Fruit fly (Drosophila melanogaster) S2 (cell line): Measurements from ENCODE around the gene Alh.

Source experiments
- CG8478 ChIP-seq: fragments of >200 bp; optimal IDR thresholded peaks from 2 replicates; lab custom pipeline; 2018
- CTCF ChIP-seq, 2 experiments: fragments of >200 bp; optimal IDR thresholded peaks; 2 replicates each; lab custom pipeline; 2018

The Alh gene

DNA sequence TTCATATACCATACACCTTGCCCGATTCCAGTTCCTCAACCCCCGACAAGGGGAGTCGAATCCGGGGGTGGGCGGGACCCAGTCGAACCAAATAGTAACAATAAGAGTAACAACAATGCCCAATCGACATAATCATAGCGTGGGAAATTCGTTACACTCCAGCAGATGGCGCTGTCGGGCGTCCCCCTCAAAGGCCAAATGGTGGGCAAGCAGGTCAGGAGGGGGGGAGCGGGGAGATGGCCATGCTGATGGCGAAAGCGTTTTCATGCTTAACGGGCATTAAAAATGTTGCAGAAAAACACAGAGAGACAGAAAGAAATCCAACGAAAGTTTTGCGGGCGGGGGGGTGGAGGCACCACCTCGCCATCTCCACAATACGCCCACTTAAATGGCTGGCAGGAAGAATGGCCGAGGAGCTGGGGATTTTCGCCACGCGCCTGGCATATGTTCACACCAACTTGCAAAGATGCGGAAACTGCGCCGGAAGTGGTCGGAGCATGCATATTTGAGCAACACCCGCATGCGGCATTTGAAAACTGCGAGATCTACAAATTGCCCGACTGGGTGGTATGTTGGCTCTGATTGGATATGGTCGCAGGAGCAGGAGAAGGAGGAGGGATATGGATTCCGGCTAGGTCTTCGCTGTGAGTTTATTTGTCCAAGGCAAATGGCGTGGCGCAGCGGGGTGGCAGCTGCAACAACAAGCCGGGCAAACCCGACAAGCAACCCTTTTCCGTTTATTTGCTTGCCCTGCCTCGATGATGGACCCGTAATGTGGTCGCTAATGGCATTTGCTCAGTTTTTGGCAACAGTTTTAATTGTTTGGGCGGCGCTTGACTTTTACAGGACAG, 15.4 kb upstream of the Alh start:
- TF ChIP-seq CTCF (optimal IDR thresholded peaks at IDR 0.05; lab: Kevin White, UChicago) (peak; percentile 58 to 72), CG8478 (lab: Kevin White, UChicago) (no peak)

DNA sequence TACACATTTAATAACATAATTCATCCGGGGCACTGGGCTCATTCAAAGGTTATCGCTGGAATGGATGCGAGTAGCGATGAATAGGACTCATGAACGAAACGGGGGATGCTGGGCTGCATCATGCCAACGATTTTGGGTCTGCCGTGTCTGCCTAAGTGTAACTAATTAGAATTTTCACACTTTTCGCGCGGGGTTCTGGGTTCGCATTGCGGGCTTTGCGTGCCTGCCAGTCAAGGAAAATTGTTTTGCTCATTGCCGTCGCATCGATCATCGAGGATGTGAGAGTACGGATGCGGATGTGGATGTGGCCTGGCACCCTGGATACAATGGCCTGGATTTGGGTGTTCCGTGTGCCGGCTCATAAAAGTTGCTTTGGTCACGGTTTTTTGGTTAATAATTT, 14.1 kb upstream of the Alh start:
- no peak for TF ChIP-seq CTCF (optimal IDR thresholded peaks at IDR 0.05; lab: Kevin White, UChicago)
- TF ChIP-seq CG8478 (lab: Kevin White, UChicago) = no peak

DNA sequence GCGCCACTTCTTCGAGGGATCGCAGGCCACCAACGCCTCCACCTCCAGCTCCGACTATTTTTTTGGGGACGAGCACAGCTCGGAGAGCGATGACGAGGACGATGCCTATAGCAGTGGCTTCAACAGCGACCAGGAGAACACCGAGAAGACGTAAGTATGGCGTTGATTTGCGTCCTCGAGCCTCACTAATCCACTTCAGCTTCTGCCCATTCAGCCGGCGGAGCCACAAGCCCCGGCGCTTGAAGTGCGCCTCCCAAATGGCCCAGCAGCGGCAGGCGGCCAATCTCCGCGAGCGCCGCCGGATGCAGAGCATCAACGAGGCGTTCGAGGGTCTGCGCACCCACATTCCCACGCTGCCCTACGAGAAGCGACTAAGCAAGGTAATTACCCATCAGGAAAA, 13.2 kb upstream of the Alh start:
- TF ChIP-seq CTCF (optimal IDR thresholded peaks at IDR 0.05; lab: Kevin White, UChicago) (no peak), CG8478 (lab: Kevin White, UChicago) (no peak)

dm6 chr3R:7135881-7136280, 11.9 kb upstream of the Alh start, which contains the start of gene Fer1:
Gene Fer1, plus strand, starts transcription at chr3R:7136206.
- TF ChIP-seq CG8478 (lab: Kevin White, UChicago) (no peak), CTCF (optimal IDR thresholded peaks at IDR 0.05; lab: Kevin White, UChicago) (no peak)

DNA sequence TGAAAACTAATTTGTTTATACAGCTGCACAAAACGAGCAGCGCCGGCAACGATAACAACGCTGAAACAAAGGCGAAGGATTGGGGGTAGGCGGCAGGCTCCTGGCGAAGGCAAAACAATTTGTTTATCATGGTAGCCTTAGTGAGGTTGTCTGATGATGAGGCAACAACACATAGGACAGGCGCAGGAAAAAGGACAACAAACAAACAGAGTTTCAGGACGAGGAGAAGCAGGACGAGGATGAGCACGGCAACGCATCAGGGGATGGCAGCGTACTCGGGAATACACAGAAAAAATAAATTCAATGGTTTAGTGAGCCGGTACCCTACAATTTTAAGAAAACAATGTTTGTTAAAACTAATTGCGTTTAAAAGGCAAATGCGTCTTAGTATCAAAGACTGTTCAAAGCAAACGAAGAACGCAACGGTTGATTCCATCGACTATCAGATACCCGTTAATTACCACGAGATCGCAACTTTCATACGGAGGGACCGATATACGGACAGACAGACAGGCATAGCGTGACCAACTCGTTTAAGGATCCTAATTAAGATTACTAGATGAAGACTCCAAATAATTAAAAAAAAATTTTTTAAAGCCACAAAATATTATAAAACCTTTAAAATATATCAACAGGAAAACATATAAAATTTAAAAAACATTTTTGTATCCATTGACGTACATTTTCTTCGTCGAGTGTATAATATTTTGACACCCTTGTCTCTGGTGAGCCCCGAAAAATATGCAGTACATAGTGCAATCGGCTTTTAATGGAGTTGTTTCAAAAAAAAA, 10.9 kb upstream of the Alh start:
- TF ChIP-seq CTCF (optimal IDR thresholded peaks at IDR 0.05; lab: Kevin White, UChicago) = no peak
- TF ChIP-seq CG8478 (lab: Kevin White, UChicago) = no peak

DNA sequence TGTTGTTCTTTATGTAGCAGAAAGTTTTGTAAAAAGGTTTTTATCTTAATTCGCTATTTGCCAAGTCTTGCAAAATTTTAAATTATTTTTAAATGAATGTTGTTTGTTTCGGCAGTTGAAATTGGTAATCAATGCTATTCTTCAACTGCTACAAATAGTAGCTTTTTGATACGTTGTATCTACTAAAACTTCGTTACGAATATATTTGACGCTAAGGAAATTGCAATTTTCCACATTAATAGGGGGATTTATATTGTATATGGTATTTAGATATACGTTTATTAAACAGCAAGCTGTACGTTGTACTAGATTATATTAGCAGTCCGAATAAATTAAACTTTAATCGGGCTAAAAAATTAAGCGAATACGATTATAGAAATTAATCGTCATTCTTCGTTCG, 7.3 kb upstream of the Alh start, which contains the start of gene CG31493:
TSS of gene CG31493 (plus strand) at position 301 of the 400 bp plus-strand sequence.
- TF ChIP-seq CTCF (optimal IDR thresholded peaks at IDR 0.05; lab: Kevin White, UChicago) = no peak
- TF ChIP-seq CG8478 (lab: Kevin White, UChicago) = no peak

DNA sequence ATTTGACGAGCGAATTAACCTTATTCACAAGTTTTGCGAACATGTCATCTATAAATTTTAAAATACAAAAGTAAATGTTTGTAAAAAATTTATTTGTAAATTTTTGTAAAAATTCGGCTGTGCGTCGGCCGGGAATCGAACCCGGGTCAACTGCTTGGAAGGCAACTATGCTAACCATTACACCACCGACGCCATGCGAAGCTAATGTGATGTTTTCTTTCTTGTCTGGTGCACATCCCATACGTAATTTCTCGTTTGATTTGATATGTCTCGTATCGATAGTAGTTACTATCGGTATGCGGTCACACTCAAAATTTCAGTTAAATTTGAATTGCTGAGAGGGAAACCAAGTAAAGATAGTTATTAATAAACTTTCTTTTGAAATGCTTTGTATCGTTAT, 6.8 kb upstream of the Alh start:
- no peak for TF ChIP-seq CTCF (optimal IDR thresholded peaks at IDR 0.05; lab: Kevin White, UChicago)
- no peak for TF ChIP-seq CG8478 (lab: Kevin White, UChicago)

DNA sequence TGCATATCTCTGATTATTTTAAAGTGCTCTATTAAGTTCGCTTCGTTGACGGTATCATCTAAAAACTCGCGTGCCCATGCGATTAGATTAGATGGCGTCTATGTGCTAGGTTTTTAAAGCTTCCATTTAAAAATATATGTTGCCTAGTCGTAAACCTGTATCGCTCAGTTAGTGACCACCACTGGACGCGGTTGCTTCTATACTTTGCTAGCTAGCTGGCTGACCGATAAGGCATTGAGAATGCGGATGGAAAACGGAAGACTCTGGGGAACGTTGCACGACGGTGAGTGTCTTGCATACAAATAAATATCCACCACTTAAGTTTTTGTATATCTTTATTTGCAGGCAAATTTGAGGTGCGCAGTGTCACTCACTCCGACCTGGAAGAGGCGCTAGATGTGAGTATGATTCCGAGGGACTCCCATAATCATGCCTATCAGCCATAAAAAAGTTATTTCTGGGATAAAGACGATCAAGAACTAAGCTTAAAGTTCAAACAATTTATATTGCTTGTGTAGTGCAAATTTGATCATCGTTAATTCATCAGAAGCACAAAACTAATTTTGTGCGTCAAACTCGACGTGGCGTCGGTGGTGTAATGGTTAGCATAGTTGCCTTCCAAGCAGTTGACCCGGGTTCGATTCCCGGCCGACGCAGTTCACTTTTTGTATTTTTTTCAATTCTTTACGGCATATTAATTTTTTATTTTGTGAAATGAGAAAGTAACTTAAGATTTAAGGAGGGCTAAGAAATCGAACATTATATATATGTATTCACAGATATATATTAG, 5.5 kb upstream of the Alh start, which contains the start of gene CG31248:
TSS of gene CG31248 (plus strand) at position 41 of the 790 bp plus-strand sequence.
- TF ChIP-seq CG8478 (lab: Kevin White, UChicago) (no peak), CTCF (optimal IDR thresholded peaks at IDR 0.05; lab: Kevin White, UChicago) (no peak)

DNA sequence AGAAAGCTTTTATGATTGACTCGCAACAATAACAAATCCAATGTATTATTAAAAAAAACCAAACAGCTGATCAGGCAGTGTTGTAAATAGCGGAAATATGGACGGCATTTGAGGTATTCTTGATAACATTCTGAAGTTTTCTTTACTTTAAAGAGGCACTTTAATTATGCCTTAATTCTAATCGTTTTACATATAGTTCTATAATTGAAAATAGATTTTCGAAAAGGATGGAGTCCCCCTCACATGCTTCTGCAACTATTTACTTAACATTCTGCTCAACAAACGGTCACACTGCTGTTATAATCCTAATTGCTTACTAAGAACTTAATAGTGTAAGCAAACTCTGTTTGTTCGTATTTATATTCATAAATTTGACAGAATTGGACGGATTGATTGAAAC, 4.0 kb upstream of the Alh start, which contains the start of gene CG10068:
TSS of gene CG10068 (minus strand) at position 62 of the 400 bp plus-strand sequence.
- TF ChIP-seq CTCF (optimal IDR thresholded peaks at IDR 0.05; lab: Kevin White, UChicago) (no peak), CG8478 (lab: Kevin White, UChicago) (no peak)

- TF ChIP-seq CTCF (optimal IDR thresholded peaks at IDR 0.05; lab: Kevin White, UChicago) = no peak
- TF ChIP-seq CG8478 (lab: Kevin White, UChicago) = no peak
Observed at dm6 chr3R:7123699-7124098, 286 bp downstream of the Alh start.

dm6 chr3R:7123073-7123572, 862 bp downstream of the Alh start:
- TF ChIP-seq CTCF (optimal IDR thresholded peaks at IDR 0.05; lab: Kevin White, UChicago) (no peak), CG8478 (lab: Kevin White, UChicago) (no peak)

- TF ChIP-seq CTCF (optimal IDR thresholded peaks at IDR 0.05; lab: Kevin White, UChicago) = no peak
- no peak for TF ChIP-seq CG8478 (lab: Kevin White, UChicago)
Observed at dm6 chr3R:7122172-7123072, 1.6 kb downstream of the Alh start.

DNA sequence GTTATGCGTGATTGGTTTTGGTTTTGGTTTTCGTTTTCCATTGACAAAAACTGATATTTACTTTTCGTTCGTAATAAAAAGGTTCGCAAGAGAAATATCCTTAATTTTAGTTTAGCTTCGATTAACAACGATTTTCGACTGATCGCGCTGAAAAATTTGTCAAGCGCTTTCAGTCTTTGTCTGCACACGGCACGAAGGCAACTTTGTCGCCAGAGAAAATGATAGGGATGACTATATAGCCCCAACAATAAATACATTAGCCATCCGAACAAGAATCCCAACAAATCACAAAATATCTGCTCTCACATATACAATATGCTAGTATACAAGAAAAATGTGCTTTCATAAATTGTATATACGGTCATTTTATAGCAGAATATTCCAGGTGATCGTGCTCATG, 6.4 kb downstream of the Alh start, which contains the start of gene Mlp84B:
TSS of gene Mlp84B (minus strand) at position 143 of the 400 bp plus-strand sequence.
- TF ChIP-seq CTCF (optimal IDR thresholded peaks at IDR 0.05; lab: Kevin White, UChicago) (no peak), CG8478 (lab: Kevin White, UChicago) (no peak)
